Fruit fly (Drosophila melanogaster) whole organism: ENCODE data around the gene mRpL32.

Experiments
- CG8478 ChIP-seq: fragments of >200 bp; optimal IDR thresholded peaks from 2 replicates; lab custom pipeline; 2018; ENCODE audit warnings: inconsistent platforms
- Dll ChIP-seq: fragments of >200 bp; optimal IDR thresholded peaks from 2 replicates; lab custom pipeline; 2017
- EcR ChIP-seq, 2 experiments: fragments of >200 bp; optimal IDR thresholded peaks; 2 replicates each; lab custom pipeline; 2017; ENCODE audit warnings: missing biosample characterization in 2 of 2, missing genetic modification characterization in 2 of 2, missing genetic modification reagents in 2 of 2
- pan ChIP-seq: fragments of >200 bp; optimal IDR thresholded peaks from 2 replicates; lab custom pipeline; 2017
- psq ChIP-seq: fragments of >200 bp; optimal IDR thresholded peaks from 2 replicates; lab custom pipeline; 2017
- usp ChIP-seq: fragments of >200 bp; optimal IDR thresholded peaks from 2 replicates; lab custom pipeline; 2017; ENCODE audit warnings: missing biosample characterization, missing genetic modification characterization, mixed read lengths

dm6 chr3R:31218997-31219992 is 33.4 kb upstream of the mRpL32 start, which contains the start of gene ATPsynC:
- TF ChIP-seq CG8478 = no peak
- no peak for TF ChIP-seq usp (GFP tag; lab: Kevin White, UChicago)
- no peak for TF ChIP-seq psq (lab: Kevin White, UChicago)
- TF ChIP-seq Dll = no peak
- no peak for TF ChIP-seq pan (lab: Kevin White, UChicago)
- no peak for TF ChIP-seq EcR (GFP tag; optimal IDR thresholded peaks at IDR 0.05; lab: Kevin White, UChicago)
